Worm (Caenorhabditis elegans) whole organism, mixed stage, embryonic: ENCODE data around the gene K09C4.1.

Experiments
- bed-3 ChIP-seq: fragments of 200-800 bp; sonication (Bioruptor generic); optimal IDR thresholded peaks from 3 replicates; lab custom pipeline; 2018; ENCODE audit warnings: mild to moderate bottlenecking, missing genetic modification characterization, moderate library complexity, missing compliant biosample characterization
- ceh-39 ChIP-seq: fragments of 150-350 bp; optimal IDR thresholded peaks from 2 replicates; lab custom pipeline; 2014; ENCODE audit warnings: missing biosample characterization, missing genetic modification characterization
- cnd-1 ChIP-seq: fragments of 200-800 bp; sonication (Bioruptor generic); optimal IDR thresholded peaks from 2 replicates; lab custom pipeline; 2018; ENCODE audit warnings: mild to moderate bottlenecking, missing genetic modification characterization, missing compliant biosample characterization
- elt-1 ChIP-seq: sonication (generic microtip); optimal IDR thresholded peaks from 2 replicates; lab custom pipeline; 2017; ENCODE audit warnings: missing genetic modification characterization, mild to moderate bottlenecking, missing compliant biosample characterization, antibody characterized with exemption, moderate library complexity, borderline replicate concordance; ENCODE audit not compliant: insufficient read depth
- flh-1 ChIP-seq: fragments of 200-800 bp; sonication (Bioruptor generic); optimal IDR thresholded peaks from 2 replicates; lab custom pipeline; 2018; ENCODE audit warnings: mild to moderate bottlenecking, missing genetic modification characterization, moderate library complexity, missing compliant biosample characterization
- ham-2 ChIP-seq: fragments of 200-800 bp; sonication (Bioruptor generic); optimal IDR thresholded peaks from 2 replicates; lab custom pipeline; 2018; ENCODE audit warnings: mild to moderate bottlenecking, missing genetic modification characterization, missing compliant biosample characterization
- hlh-1 ChIP-seq: fragments of 150-350 bp; optimal IDR thresholded peaks from 2 replicates; lab custom pipeline; 2014; ENCODE audit warnings: missing biosample characterization, missing genetic modification reagents, missing genetic modification characterization
- lin-13 ChIP-seq: fragments of 150-350 bp; optimal IDR thresholded peaks from 2 replicates; lab custom pipeline; 2014; ENCODE audit warnings: missing biosample characterization, missing genetic modification characterization
- lin-32 ChIP-seq: fragments of 200-800 bp; sonication (Bioruptor generic); optimal IDR thresholded peaks from 2 replicates; lab custom pipeline; 2018; ENCODE audit warnings: mild to moderate bottlenecking, missing genetic modification characterization, missing compliant biosample characterization
- mab-5 ChIP-seq: fragments of 150-350 bp; optimal IDR thresholded peaks from 2 replicates; lab custom pipeline; 2014; ENCODE audit warnings: missing biosample characterization, missing genetic modification characterization
- mep-1 ChIP-seq: fragments of 150-350 bp; optimal IDR thresholded peaks from 2 replicates; lab custom pipeline; 2017; ENCODE audit warnings: missing biosample characterization, missing genetic modification reagents, missing genetic modification characterization, inconsistent platforms
- mls-2 ChIP-seq: sonication (generic microtip); optimal IDR thresholded peaks from 2 replicates; lab custom pipeline; 2016; ENCODE audit warnings: mild to moderate bottlenecking, missing genetic modification characterization, moderate library complexity, missing compliant biosample characterization
- nhr-12 ChIP-seq: fragments of 150-350 bp; optimal IDR thresholded peaks from 2 replicates; lab custom pipeline; 2014; ENCODE audit warnings: missing biosample characterization, missing genetic modification characterization
- nhr-237 ChIP-seq: fragments of 150-350 bp; optimal IDR thresholded peaks from 2 replicates; lab custom pipeline; 2014; ENCODE audit warnings: missing biosample characterization, missing genetic modification characterization
- nhr-28 ChIP-seq: fragments of 150-350 bp; optimal IDR thresholded peaks from 2 replicates; lab custom pipeline; 2014; ENCODE audit warnings: missing biosample characterization, missing genetic modification characterization
- nhr-76 ChIP-seq: sonication (generic microtip); optimal IDR thresholded peaks from 2 replicates; lab custom pipeline; 2017; ENCODE audit warnings: missing biosample characterization, missing genetic modification characterization
- pha-4 ChIP-seq: fragments of 150-350 bp; optimal IDR thresholded peaks from 2 replicates; lab custom pipeline; 2018; ENCODE audit warnings: missing biosample characterization, missing genetic modification reagents, missing genetic modification characterization
- sem-2 ChIP-seq: fragments of 200-800 bp; sonication (Bioruptor generic); optimal IDR thresholded peaks from 2 replicates; lab custom pipeline; 2018; ENCODE audit warnings: mild to moderate bottlenecking, missing genetic modification characterization, missing compliant biosample characterization
- snpc-4 ChIP-seq: fragments of 150-350 bp; optimal IDR thresholded peaks from 2 replicates; lab custom pipeline; 2014; ENCODE audit warnings: missing biosample characterization, missing genetic modification characterization
- sptf-1 ChIP-seq: sonication (generic microtip); optimal IDR thresholded peaks from 2 replicates; lab custom pipeline; 2017; ENCODE audit warnings: mild to moderate bottlenecking, missing genetic modification characterization, moderate library complexity, missing compliant biosample characterization
- tbx-8 ChIP-seq: fragments of 200-800 bp; sonication (Bioruptor generic); optimal IDR thresholded peaks from 2 replicates; lab custom pipeline; 2018; ENCODE audit warnings: mild to moderate bottlenecking, missing genetic modification characterization, moderate library complexity, missing compliant biosample characterization
- unc-120 ChIP-seq: sonication (generic microtip); optimal IDR thresholded peaks from 2 replicates; lab custom pipeline; 2017; ENCODE audit warnings: missing genetic modification characterization, missing compliant biosample characterization; ENCODE audit not compliant: poor library complexity, severe bottlenecking
- unc-39 ChIP-seq: fragments of 150-350 bp; optimal IDR thresholded peaks from 2 replicates; lab custom pipeline; 2014; ENCODE audit warnings: missing biosample characterization, missing genetic modification characterization
- unc-62 ChIP-seq: fragments of 150-350 bp; optimal IDR thresholded peaks from 2 replicates; lab custom pipeline; 2014; ENCODE audit warnings: missing biosample characterization, missing genetic modification reagents, missing genetic modification characterization
- zip-8 ChIP-seq: fragments of 150-350 bp; optimal IDR thresholded peaks from 2 replicates; lab custom pipeline; 2014; ENCODE audit warnings: missing biosample characterization, missing genetic modification characterization
- ztf-11 ChIP-seq: fragments of 150-350 bp; optimal IDR thresholded peaks from 2 replicates; lab custom pipeline; 2014; ENCODE audit warnings: missing biosample characterization, missing genetic modification characterization

Gene K09C4.1

DNA sequence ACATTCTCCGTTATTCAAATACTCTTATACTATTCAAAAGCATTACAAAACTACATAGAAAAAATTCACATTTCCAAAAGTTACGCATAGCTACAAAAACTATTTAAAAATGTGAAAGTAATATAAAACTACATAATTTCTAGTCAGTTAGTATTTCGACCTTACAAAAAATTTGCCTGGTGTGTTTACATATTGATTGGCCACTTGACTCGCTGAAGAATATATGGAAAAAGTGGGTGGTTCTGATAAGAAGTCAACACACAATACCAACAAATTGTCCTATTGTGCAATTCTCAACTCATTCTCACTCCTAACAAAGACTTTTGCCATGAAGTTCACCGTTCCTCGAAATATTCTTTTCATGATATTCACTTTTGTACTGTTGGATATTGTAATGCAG lies at the start of gene K09C4.1:
Gene K09C4.1, plus strand, starts transcription at position 301 of the 400 bp plus-strand sequence.
- no peak for TF ChIP-seq flh-1 (GFP tag; lab: Kevin White, UChicago)

ce11 chrX:3250481-3251091 lies 48.1 kb upstream of the K09C4.1 start, which contains the start of gene pqn-37:
pqn-37 (minus strand) TSS chrX:3250531.
- TF ChIP-seq unc-120 (tag; lab: Kevin White, UChicago): no peak
- no peak for TF ChIP-seq mep-1 (tag; lab: Kevin White, UChicago)
- no peak for TF ChIP-seq unc-62 (GFP tag; lab: Kevin White, UChicago)
- no peak for TF ChIP-seq snpc-4 (tag; lab: Kevin White, UChicago)
- no peak for TF ChIP-seq ztf-11 (tag; lab: Kevin White, UChicago)

DNA sequence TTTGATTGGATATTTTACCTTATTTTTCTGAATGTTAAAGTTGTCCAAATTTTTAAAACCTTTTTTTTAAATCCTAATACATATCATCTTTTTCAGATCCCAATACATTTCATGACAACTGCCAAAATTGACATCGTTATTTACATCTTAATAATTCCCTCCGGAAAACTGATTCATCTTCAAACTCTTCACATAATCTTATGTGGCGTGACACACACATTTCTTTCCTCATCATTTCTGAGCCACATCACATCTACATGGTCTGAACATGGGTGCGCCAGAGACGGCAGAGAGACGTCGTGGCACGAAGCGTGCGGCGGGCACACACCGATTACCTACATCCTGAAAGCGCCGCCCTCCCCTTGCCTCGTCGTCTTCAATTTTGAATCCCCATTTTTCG lies 46.2 kb upstream of the K09C4.1 start, which contains the start of gene tba-9:
Gene tba-9, plus strand, starts transcription at position 301 of the 400 bp plus-strand sequence.
- TF ChIP-seq mls-2 (tag; lab: Kevin White, UChicago): no peak
- TF ChIP-seq sptf-1 (tag; lab: Kevin White, UChicago): no peak
- no peak for TF ChIP-seq ceh-39 (tag; lab: Kevin White, UChicago)
- no peak for TF ChIP-seq pha-4 (tag; lab: Kevin White, UChicago)
- no peak for TF ChIP-seq nhr-237 (tag; lab: Kevin White, UChicago)
- TF ChIP-seq snpc-4 (tag; lab: Kevin White, UChicago): no peak
- no peak for TF ChIP-seq cnd-1 (tag; lab: Kevin White, UChicago)
- TF ChIP-seq lin-32 (GFP tag; lab: Kevin White, UChicago): no peak

ce11 chrX:3256784-3257493 lies 41.7 kb upstream of the K09C4.1 start, which contains the start of gene lbp-3:
lbp-3 (plus strand) TSS chrX:3257372.
- TF ChIP-seq unc-62 (GFP tag; lab: Kevin White, UChicago) (no peak), sptf-1 (tag; lab: Kevin White, UChicago) (no peak), zip-8 (no peak), mab-5 (no peak), nhr-28 (tag; lab: Kevin White, UChicago) (no peak), pha-4 (tag; lab: Kevin White, UChicago) (no peak), elt-1 (tag; lab: Kevin White, UChicago) (no peak), mep-1 (tag; lab: Kevin White, UChicago) (no peak), lin-13 (tag; lab: Kevin White, UChicago) (no peak), nhr-76 (tag; lab: Kevin White, UChicago) (no peak), lin-32 (GFP tag; lab: Kevin White, UChicago) (no peak), cnd-1 (tag; lab: Kevin White, UChicago) (no peak), ztf-11 (tag; lab: Kevin White, UChicago) (no peak), flh-1 (GFP tag; lab: Kevin White, UChicago) (no peak)

ce11 chrX:3258842-3259241 lies 39.8 kb upstream of the K09C4.1 start, which contains the start of gene lbp-1:
lbp-1 (plus strand) TSS chrX:3259142.
- TF ChIP-seq hlh-1 (tag; lab: Kevin White, UChicago) (peak; percentile 13), ham-2 (GFP tag; lab: Kevin White, UChicago) (peak; percentile 6), mab-5 (no peak), nhr-12 (tag; lab: Kevin White, UChicago) (peak; percentile 47)

DNA sequence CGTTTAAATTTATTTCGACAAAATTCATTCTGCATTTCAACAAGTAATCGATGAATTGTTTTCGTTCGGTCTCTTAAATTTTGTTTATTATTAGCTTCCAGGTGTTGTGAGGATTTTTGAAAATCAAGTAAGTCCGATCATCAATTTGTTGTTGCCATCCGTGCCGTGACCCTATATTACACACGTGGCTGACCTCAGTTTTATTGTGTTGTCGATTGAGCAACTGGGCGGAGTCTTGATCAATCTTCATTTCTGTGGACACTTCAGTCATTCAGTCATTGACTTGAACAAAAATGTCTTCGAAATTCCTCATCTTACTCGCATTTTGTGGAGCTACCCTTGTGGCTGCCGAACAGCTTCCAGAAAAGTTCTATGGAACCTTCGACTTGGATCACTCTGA lies 38.2 kb upstream of the K09C4.1 start, which contains the start of gene lbp-2:
Gene lbp-2, plus strand, starts transcription at position 102 of the 400 bp plus-strand sequence.
- TF ChIP-seq nhr-76 (tag; lab: Kevin White, UChicago) (no peak), nhr-12 (tag; lab: Kevin White, UChicago) (no peak), unc-39 (no peak), tbx-8 (no peak), bed-3 (GFP tag; lab: Kevin White, UChicago) (no peak), ceh-39 (tag; lab: Kevin White, UChicago) (no peak), elt-1 (tag; lab: Kevin White, UChicago) (no peak), sem-2 (GFP tag; lab: Kevin White, UChicago) (no peak), hlh-1 (tag; lab: Kevin White, UChicago) (no peak), mab-5 (no peak), lin-13 (tag; lab: Kevin White, UChicago) (no peak), snpc-4 (tag; lab: Kevin White, UChicago) (no peak)
